Worm (Caenorhabditis elegans): ENCODE measurements around the gene srx-63.

- TF ChIP-seq med-1 (GFP tag; optimal IDR thresholded peaks at IDR 0.05; ENCODE audit: insufficient read depth) (no peak), ztf-23 (GFP tag; IDR thresholded peaks at IDR 0.05) (no peak), flt-1 (GFP tag; IDR thresholded peaks at IDR 0.05) (no peak), klf-2 (GFP tag; conservative IDR thresholded peaks at IDR 0.05) (no peak), cog-1 (tag; optimal IDR thresholded peaks at IDR 0.05) (no peak), tab-1 (GFP tag; IDR thresholded peaks at IDR 0.05) (no peak), T22C8.4 (GFP tag; IDR thresholded peaks at IDR 0.05) (no peak), ztf-29 (GFP tag; IDR thresholded peaks at IDR 0.05) (no peak), ref-1 (GFP tag; conservative IDR thresholded peaks at IDR 0.05) (no peak)
Observed at ce11 chrV:3980228-3980933, 49.0 kb downstream of the srx-63 start.
